Fruit fly (Drosophila melanogaster): Measurements from ENCODE around the gene rut.

The rut gene

dm6 chrX:14841893-14842505 lies 16.1 kb upstream of the rut start:
- TF ChIP-seq svp (GFP tag) (peak; percentile 30), Ets21C (GFP tag; optimal IDR thresholded peaks at IDR 0.05) (no peak)

dm6 chrX:14840417-14840872 lies 14.6 kb upstream of the rut start:
- TF ChIP-seq OdsH (GFP tag; optimal IDR thresholded peaks at IDR 0.05) (peak; percentile 42), CG11902 (GFP tag; optimal IDR thresholded peaks at IDR 0.05) (no peak), CG3919 (GFP tag; optimal IDR thresholded peaks at IDR 0.05) (peak; percentile 17), Smox (GFP tag; optimal IDR thresholded peaks at IDR 0.05) (no peak), dsx (GFP tag; optimal IDR thresholded peaks at IDR 0.05; ENCODE audit: poor library complexity, severe bottlenecking) (peak; percentile 38), vri (GFP tag; optimal IDR thresholded peaks at IDR 0.05) (no peak), CG6854 (GFP tag; optimal IDR thresholded peaks at IDR 0.05) (no peak), Ets96B (tag; optimal IDR thresholded peaks at IDR 0.05) (peak; percentile 48), achi (GFP tag; optimal IDR thresholded peaks at IDR 0.05) (peak; percentile 35), CG31627 (GFP tag; optimal IDR thresholded peaks at IDR 0.05) (no peak), CG7368 (GFP tag; optimal IDR thresholded peaks at IDR 0.05) (no peak), Hr38 (GFP tag; optimal IDR thresholded peaks at IDR 0.05) (no peak), fkh (GFP tag; optimal IDR thresholded peaks at IDR 0.05) (peak; percentile 52), dac (GFP tag; optimal IDR thresholded peaks at IDR 0.05) (no peak), CG10669 (GFP tag; optimal IDR thresholded peaks at IDR 0.05) (peak; percentile 51), Sox102F (GFP tag; optimal IDR thresholded peaks at IDR 0.05) (peak; percentile 11), CG6792 (GFP tag; optimal IDR thresholded peaks at IDR 0.05) (peak; percentile 26), fd85E (GFP tag; optimal IDR thresholded peaks at IDR 0.05) (no peak), CG11294 (GFP tag; IDR thresholded peaks at IDR 0.05) (no peak), CG4318 (GFP tag; optimal IDR thresholded peaks at IDR 0.05) (peak; percentile 20), CG15336 (GFP tag; IDR thresholded peaks at IDR 0.05) (peak; percentile 61), Hr39 (GFP tag; optimal IDR thresholded peaks at IDR 0.05) (no peak), CG6808 (GFP tag; optimal IDR thresholded peaks at IDR 0.05) (peak; percentile 70), esn (GFP tag; optimal IDR thresholded peaks at IDR 0.05) (peak; percentile 31), Eip75B (GFP tag; optimal IDR thresholded peaks at IDR 0.05) (peak; percentile 52), CG8119 (GFP tag; IDR thresholded peaks at IDR 0.05) (no peak; the same call in 1 of the 3 replicates), CG10631 (GFP tag; optimal IDR thresholded peaks at IDR 0.05) (peak; percentile 49), svp (GFP tag) (peak; percentile 35), spab (GFP tag; optimal IDR thresholded peaks at IDR 0.05) (peak; percentile 52), CG8632 (GFP tag; optimal IDR thresholded peaks at IDR 0.05) (peak; percentile 54), CG6276 (GFP tag; optimal IDR thresholded peaks at IDR 0.05) (peak; percentile 36), CG8319 (GFP tag; optimal IDR thresholded peaks at IDR 0.05) (no peak), CG32006 (GFP tag; optimal IDR thresholded peaks at IDR 0.05) (peak; percentile 52), Blimp-1 (GFP tag; optimal IDR thresholded peaks at IDR 0.05) (no peak), CG11762 (GFP tag; optimal IDR thresholded peaks at IDR 0.05; ENCODE audit: insufficient read depth) (no peak), net (GFP tag; optimal IDR thresholded peaks at IDR 0.05) (peak; percentile 39), lz (GFP tag; optimal IDR thresholded peaks at IDR 0.05) (no peak), acj6 (GFP tag; optimal IDR thresholded peaks at IDR 0.05) (peak; percentile 36), Sox15 (GFP tag; optimal IDR thresholded peaks at IDR 0.05) (no peak), Met (GFP tag; optimal IDR thresholded peaks at IDR 0.05) (peak; percentile 5), Gug (GFP tag; IDR thresholded peaks at IDR 0.05) (no peak), Eip78C (GFP tag) (peak; percentile 90), CG34406 (GFP tag; optimal IDR thresholded peaks at IDR 0.05) (peak; percentile 37), CG16779 (tag; optimal IDR thresholded peaks at IDR 0.05) (peak; percentile 43), CG3032 (tag; optimal IDR thresholded peaks at IDR 0.05) (peak; percentile 39), Ets21C (GFP tag; optimal IDR thresholded peaks at IDR 0.05) (no peak), fd59A (GFP tag; optimal IDR thresholded peaks at IDR 0.05) (no peak), Hr4 (GFP tag; optimal IDR thresholded peaks at IDR 0.05) (no peak), Lpt (GFP tag; optimal IDR thresholded peaks at IDR 0.05) (peak; percentile 15)

Measured in whole organism, prepupa.